Fruit fly (Drosophila melanogaster) whole organism, embryonic: ENCODE results near the gene mRpS10.
A peak's percentile ranks its signal among the peaks of the same experiment; 100 is the strongest.

Experiments used
- ATbp ChIP-seq: fragments of 200-800 bp; sonication (Bioruptor generic); optimal IDR thresholded peaks from 2 replicates; lab custom pipeline; 2017; ENCODE audit warnings: missing biosample characterization, mild to moderate bottlenecking, missing genetic modification characterization, missing genetic modification reagents
- CG10462 ChIP-seq: fragments of 200-800 bp; sonication (Bioruptor generic); optimal IDR thresholded peaks from 2 replicates; lab custom pipeline; 2016; ENCODE audit warnings: missing biosample characterization, missing genetic modification characterization
- CG11398 ChIP-seq: fragments of 200-800 bp; sonication (Bioruptor generic); optimal IDR thresholded peaks from 2 replicates; lab custom pipeline; 2016; ENCODE audit warnings: missing biosample characterization, missing genetic modification characterization
- CG11723 ChIP-seq: fragments of 200-800 bp; sonication (Bioruptor generic); optimal IDR thresholded peaks from 2 replicates; lab custom pipeline; 2017; ENCODE audit warnings: missing biosample characterization, mild to moderate bottlenecking, missing genetic modification characterization
- CG12104 ChIP-seq: fragments of 200-800 bp; sonication (Bioruptor generic); optimal IDR thresholded peaks from 3 replicates; lab custom pipeline; 2016; ENCODE audit warnings: missing biosample characterization, missing genetic modification characterization
- CG12155 ChIP-seq: fragments of 200-800 bp; sonication (Bioruptor generic); optimal IDR thresholded peaks from 3 replicates; lab custom pipeline; 2016; ENCODE audit warnings: missing biosample characterization, missing genetic modification characterization
- CG12236 ChIP-seq: fragments of 200-800 bp; sonication (Bioruptor generic); optimal IDR thresholded peaks from 2 replicates; lab custom pipeline; 2016; ENCODE audit warnings: missing biosample characterization, missing genetic modification characterization
- CG12299 ChIP-seq: fragments of 200-800 bp; sonication (Bioruptor generic); optimal IDR thresholded peaks from 2 replicates; lab custom pipeline; 2018; ENCODE audit warnings: missing biosample characterization, mild to moderate bottlenecking, missing genetic modification characterization
- CG14965 ChIP-seq: fragments of 200-800 bp; sonication (Bioruptor generic); optimal IDR thresholded peaks from 2 replicates; lab custom pipeline; 2016; ENCODE audit warnings: missing biosample characterization, missing genetic modification characterization, borderline replicate concordance
- CG15696 ChIP-seq: fragments of 200-800 bp; sonication (Bioruptor generic); optimal IDR thresholded peaks from 2 replicates; lab custom pipeline; 2019; ENCODE audit warnings: missing biosample characterization, mild to moderate bottlenecking, missing genetic modification characterization, moderate library complexity
- CG1603 ChIP-seq: fragments of 200-800 bp; sonication (Bioruptor generic); optimal IDR thresholded peaks from 2 replicates; lab custom pipeline; 2019; ENCODE audit warnings: missing biosample characterization, mild to moderate bottlenecking, missing genetic modification characterization, moderate library complexity
- CG17328 ChIP-seq: fragments of 200-800 bp; sonication (Bioruptor generic); IDR thresholded peaks from 2 replicates; pipeline ENCODE4 v1.3.6; 2022; ENCODE audit warnings: missing biosample characterization, missing genetic modification characterization
- CG17385 ChIP-seq: fragments of 200-800 bp; sonication (Bioruptor generic); optimal IDR thresholded peaks from 3 replicates; lab custom pipeline; 2018; ENCODE audit warnings: missing biosample characterization, mild to moderate bottlenecking, missing genetic modification characterization
- CG18262 ChIP-seq: fragments of 200-800 bp; optimal IDR thresholded peaks from 3 replicates; lab custom pipeline; 2019; ENCODE audit warnings: missing biosample characterization, mild to moderate bottlenecking, missing genetic modification characterization, moderate library complexity
- CG3407 ChIP-seq: fragments of 200-800 bp; sonication (Bioruptor generic); optimal IDR thresholded peaks from 2 replicates; lab custom pipeline; 2018; ENCODE audit warnings: missing biosample characterization, mild to moderate bottlenecking, missing genetic modification characterization
- CG4617 ChIP-seq: fragments of 200-800 bp; sonication (Bioruptor generic); optimal IDR thresholded peaks from 3 replicates; lab custom pipeline; 2016; ENCODE audit warnings: missing biosample characterization, missing genetic modification characterization, borderline replicate concordance
- CG5245 ChIP-seq: fragments of 200-800 bp; sonication (Bioruptor generic); optimal IDR thresholded peaks from 3 replicates; lab custom pipeline; 2016; ENCODE audit warnings: missing biosample characterization, missing genetic modification characterization
- CG6175 ChIP-seq: fragments of 200-800 bp; sonication (Bioruptor generic); IDR thresholded peaks from 3 replicates; pipeline ENCODE4 v1.3.6; 2022; ENCODE audit warnings: missing biosample characterization, missing genetic modification characterization
- CG7556 ChIP-seq: fragments of 200-800 bp; sonication (Bioruptor generic); optimal IDR thresholded peaks from 2 replicates; lab custom pipeline; 2017; ENCODE audit warnings: missing biosample characterization, mild to moderate bottlenecking, missing genetic modification characterization
- CG7745 ChIP-seq: fragments of 200-800 bp; sonication (Bioruptor generic); optimal IDR thresholded peaks from 2 replicates; lab custom pipeline; 2018; ENCODE audit warnings: missing biosample characterization, mild to moderate bottlenecking, missing genetic modification characterization, moderate library complexity
- CG8281 ChIP-seq: fragments of 200-800 bp; sonication (Bioruptor generic); optimal IDR thresholded peaks from 2 replicates; lab custom pipeline; 2018; ENCODE audit warnings: missing biosample characterization, mild to moderate bottlenecking, missing genetic modification characterization, moderate library complexity
- CG9797 ChIP-seq: fragments of 200-800 bp; sonication (Bioruptor generic); optimal IDR thresholded peaks from 3 replicates; lab custom pipeline; 2018; ENCODE audit warnings: missing biosample characterization, mild to moderate bottlenecking, missing genetic modification characterization
- Dll ChIP-seq: fragments of 200-800 bp; sonication (Bioruptor generic); IDR thresholded peaks from 4 replicates; pipeline ENCODE4 v1.3.6; 2022; ENCODE audit warnings: missing biosample characterization, missing genetic modification characterization; ENCODE audit not compliant: partially characterized antibody
- ERR ChIP-seq: fragments of 200-800 bp; sonication (Bioruptor generic); optimal IDR thresholded peaks from 2 replicates; lab custom pipeline; 2016; ENCODE audit warnings: missing biosample characterization, missing genetic modification characterization
- Ets65A ChIP-seq: fragments of 200-800 bp; sonication (Bioruptor generic); peaks from one replicate; lab custom pipeline; 2016; ENCODE audit warnings: missing biosample characterization, missing genetic modification characterization
- Gug ChIP-seq: fragments of 200-800 bp; sonication (Bioruptor generic); IDR thresholded peaks from 4 replicates; pipeline ENCODE4 v1.3.6; 2022; ENCODE audit warnings: missing biosample characterization, missing genetic modification characterization
- HLH54F ChIP-seq: fragments of 200-800 bp; sonication (Bioruptor generic); optimal IDR thresholded peaks from 3 replicates; lab custom pipeline; 2016; ENCODE audit warnings: missing biosample characterization, missing genetic modification characterization
- Hand ChIP-seq: fragments of 200-800 bp; sonication (Bioruptor generic); optimal IDR thresholded peaks from 2 replicates; lab custom pipeline; 2017; ENCODE audit warnings: mild to moderate bottlenecking, missing biosample characterization, missing genetic modification reagents, missing genetic modification characterization
- Lim3 ChIP-seq: fragments of 200-800 bp; sonication (Bioruptor generic); IDR thresholded peaks from 2 replicates; pipeline ENCODE4 v1.3.6; 2022; ENCODE audit warnings: missing biosample characterization, missing genetic modification characterization
- MBD-R2 ChIP-seq: fragments of 200-800 bp; sonication (Bioruptor generic); IDR thresholded peaks from 2 replicates; pipeline ENCODE4 v1.3.6; 2022; ENCODE audit warnings: missing biosample characterization, missing genetic modification characterization
- Oaz ChIP-seq: fragments of 200-800 bp; sonication (Bioruptor generic); IDR thresholded peaks from 2 replicates; pipeline ENCODE4 v1.3.6; 2022; ENCODE audit warnings: missing biosample characterization, missing genetic modification characterization
- PHDP ChIP-seq: fragments of 200-800 bp; sonication (Bioruptor generic); optimal IDR thresholded peaks from 3 replicates; lab custom pipeline; 2018; ENCODE audit warnings: missing biosample characterization, mild to moderate bottlenecking, missing genetic modification characterization, moderate library complexity
- Sry-δ ChIP-seq: fragments of 200-800 bp; sonication (Bioruptor generic); optimal IDR thresholded peaks from 2 replicates; lab custom pipeline; 2016; ENCODE audit warnings: missing biosample characterization, missing genetic modification characterization
- TFAM ChIP-seq: fragments of 200-800 bp; sonication (Bioruptor generic); optimal IDR thresholded peaks from 2 replicates; lab custom pipeline; 2017; ENCODE audit warnings: missing biosample characterization, missing genetic modification characterization, inconsistent platforms
- Taf1 ChIP-seq: fragments of 200-800 bp; sonication (Bioruptor generic); IDR thresholded peaks from 2 replicates; pipeline ENCODE4 v1.3.6; 2022; ENCODE audit warnings: missing biosample characterization, missing genetic modification characterization
- chm ChIP-seq: fragments of 200-800 bp; sonication (Bioruptor generic); IDR thresholded peaks from 2 replicates; pipeline ENCODE4 v1.3.6; 2022; ENCODE audit warnings: missing biosample characterization, missing genetic modification characterization
- dati ChIP-seq: fragments of 200-800 bp; sonication (Bioruptor generic); IDR thresholded peaks from 2 replicates; pipeline ENCODE4 v1.3.6; 2022; ENCODE audit warnings: missing biosample characterization, missing genetic modification characterization
- exex ChIP-seq: fragments of 200-800 bp; sonication (Bioruptor generic); optimal IDR thresholded peaks from 4 replicates; lab custom pipeline; 2018; ENCODE audit warnings: missing biosample characterization, mild to moderate bottlenecking, missing genetic modification characterization, moderate library complexity
- gsb-n ChIP-seq: fragments of 200-800 bp; sonication (Bioruptor generic); optimal IDR thresholded peaks from 3 replicates; lab custom pipeline; 2018; ENCODE audit warnings: missing biosample characterization, mild to moderate bottlenecking, missing genetic modification characterization
- ham ChIP-seq: fragments of 200-800 bp; sonication (Bioruptor generic); IDR thresholded peaks from 2 replicates; pipeline ENCODE4 v1.3.6; 2022; ENCODE audit warnings: missing biosample characterization, missing genetic modification characterization
- jigr1 ChIP-seq: fragments of 200-800 bp; sonication (Bioruptor generic); IDR thresholded peaks from 3 replicates; pipeline ENCODE4 v1.3.6; 2022; ENCODE audit warnings: missing biosample characterization, missing genetic modification characterization
- ken ChIP-seq: fragments of 200-800 bp; sonication (Bioruptor generic); IDR thresholded peaks from 3 replicates; pipeline ENCODE4 v1.3.6; 2022; ENCODE audit warnings: missing biosample characterization, missing genetic modification characterization
- pan ChIP-seq, 4 experiments: fragments of >200 bp in 3 of 4; fragments of 200-800 bp in 1 of 4; sonication (Bioruptor generic) in 1 of 4; optimal IDR thresholded peaks in 3 of 4; IDR thresholded peaks in 1 of 4; 2 replicates each; pipeline versions ENCODE4 v1.3.6 to Lab custom; 2017 to 2022; ENCODE audit warnings: missing biosample characterization in 2 of 4, missing genetic modification characterization in 2 of 4, mixed read lengths in 1 of 4
- peb ChIP-seq: fragments of 200-800 bp; sonication (Bioruptor generic); IDR thresholded peaks from 2 replicates; pipeline ENCODE4 v1.3.6; 2022; ENCODE audit warnings: missing biosample characterization, missing genetic modification characterization
- repo ChIP-seq: fragments of 200-800 bp; sonication (Bioruptor generic); optimal IDR thresholded peaks from 2 replicates; lab custom pipeline; 2016; ENCODE audit warnings: missing biosample characterization, missing genetic modification characterization
- sd ChIP-seq: fragments of 200-800 bp; sonication (Bioruptor generic); optimal IDR thresholded peaks from 3 replicates; lab custom pipeline; 2018; ENCODE audit warnings: missing biosample characterization, mild to moderate bottlenecking, missing genetic modification characterization, moderate library complexity
- sim ChIP-seq: fragments of 200-800 bp; sonication (Bioruptor generic); IDR thresholded peaks from 2 replicates; pipeline ENCODE4 v1.3.6; 2022; ENCODE audit warnings: missing biosample characterization, missing genetic modification characterization
- tna ChIP-seq: fragments of 200-800 bp; sonication (Bioruptor generic); IDR thresholded peaks from 2 replicates; pipeline ENCODE4 v1.3.6; 2022; ENCODE audit warnings: missing biosample characterization, missing genetic modification characterization; ENCODE audit not compliant: partially characterized antibody
- trem ChIP-seq: fragments of 200-800 bp; optimal IDR thresholded peaks from 3 replicates; lab custom pipeline; 2019; ENCODE audit warnings: missing biosample characterization, mild to moderate bottlenecking, missing genetic modification characterization, moderate library complexity

mRpS10 gene

dm6 chr3R:15208712-15209499 is 20.6 kb upstream of the mRpS10 start, which contains the start of the genes Spn88Eb and Mau2 (continued):
- TF ChIP-seq CG5245 (GFP tag; lab: Kevin White, UChicago) = peak; percentile 55
- TF ChIP-seq trem = peak; percentile 49
- no peak for TF ChIP-seq Lim3
- TF ChIP-seq CG18262 = peak; percentile 55
- TF ChIP-seq CG15696 (tag; lab: Kevin White, UChicago) = peak; percentile 48
- peak; percentile 8 for TF ChIP-seq CG12104 (GFP tag; lab: Kevin White, UChicago)
- TF ChIP-seq ken = peak; percentile 82
- TF ChIP-seq CG8281 (tag; lab: Kevin White, UChicago) = no peak
- peak; percentile 23 for TF ChIP-seq repo (GFP tag; lab: Kevin White, UChicago)
- 0 out of 2 replicates have a peak, but pooled peaks have one; percentile 33 for TF ChIP-seq peb (GFP tag; lab: Robert Waterston, UW)
- TF ChIP-seq TFAM (GFP tag; lab: Kevin White, UChicago) = no peak
- TF ChIP-seq HLH54F (GFP tag; lab: Kevin White, UChicago) = peak; percentile 64
- TF ChIP-seq dati = no peak
- peak; percentile 97 for TF ChIP-seq Ets65A (GFP tag; lab: Kevin White, UChicago)
- no peak for TF ChIP-seq CG9797
- no peak for TF ChIP-seq pan (optimal IDR thresholded peaks at IDR 0.05; lab: Kevin White, UChicago)
- peak in 1 of 2 experiments; percentile 72 for TF ChIP-seq pan (GFP tag; optimal IDR thresholded peaks at IDR 0.05 in 1 of 2, IDR thresholded peaks at IDR 0.05 in 1 of 2)
- TF ChIP-seq chm (GFP tag; lab: Robert Waterston, UW) = peak; percentile 52; the same call in 1 of the 2 replicates
- no peak; the same call in 1 of the 2 replicates for TF ChIP-seq Taf1 (GFP tag; lab: Robert Waterston, UW)
- TF ChIP-seq Oaz (GFP tag; lab: Robert Waterston, UW) = peak; percentile 35; the same call in 1 of the 2 replicates
- peak; percentile 75; the same call in 3 of the 4 replicates for TF ChIP-seq Dll
- no peak for TF ChIP-seq CG10462 (GFP tag; lab: Kevin White, UChicago)
- TF ChIP-seq CG4617 (GFP tag; lab: Kevin White, UChicago) = peak; percentile 74
- peak; percentile 71 for TF ChIP-seq CG1603 (tag; lab: Kevin White, UChicago)
- TF ChIP-seq sim (GFP tag; lab: Robert Waterston, UW) = no peak
- peak; percentile 31 for TF ChIP-seq CG3407
- no peak for TF ChIP-seq jigr1 (GFP tag; lab: Robert Waterston, UW)
- no peak for TF ChIP-seq ERR
- peak; percentile 59 for TF ChIP-seq CG7556 (GFP tag; lab: Kevin White, UChicago)
- peak; percentile 53 for TF ChIP-seq CG17328 (GFP tag; lab: Robert Waterston, UW)
- peak; percentile 64 for TF ChIP-seq CG12155
- no peak for TF ChIP-seq CG11398 (GFP tag; lab: Kevin White, UChicago)
- TF ChIP-seq CG14965 (GFP tag; lab: Kevin White, UChicago) = no peak
- TF ChIP-seq CG6175 (GFP tag; lab: Robert Waterston, UW) = peak; percentile 53; the same call in 1 of the 3 replicates
- TF ChIP-seq MBD-R2 (GFP tag; lab: Robert Waterston, UW) = peak; percentile 97
- peak; percentile 90 for TF ChIP-seq Sry-δ (GFP tag; lab: Kevin White, UChicago)
- no peak for TF ChIP-seq CG12236
- no peak for TF ChIP-seq exex (tag; lab: Kevin White, UChicago)
- TF ChIP-seq CG7745 (tag; lab: Kevin White, UChicago) = no peak
- no peak for TF ChIP-seq ATbp (GFP tag; lab: Kevin White, UChicago)
- TF ChIP-seq sd (tag; lab: Kevin White, UChicago) = no peak
- TF ChIP-seq Gug (GFP tag; lab: Robert Waterston, UW) = peak; percentile 88
- no peak for TF ChIP-seq ham (GFP tag; lab: Robert Waterston, UW)
- no peak for TF ChIP-seq CG12299 (tag; lab: Kevin White, UChicago)
- no peak for TF ChIP-seq gsb-n (tag; lab: Kevin White, UChicago)
- TF ChIP-seq Hand (GFP tag; lab: Kevin White, UChicago) = no peak
- TF ChIP-seq CG17385 (GFP tag; lab: Kevin White, UChicago) = peak; percentile 55
- peak; percentile 39; the same call in 1 of the 2 replicates for TF ChIP-seq tna (GFP tag; lab: Robert Waterston, UW)
- TF ChIP-seq PHDP (tag; lab: Kevin White, UChicago) = peak; percentile 33
- TF ChIP-seq CG11723 (GFP tag; lab: Kevin White, UChicago) = no peak
